Worm (Caenorhabditis elegans): ENCODE data around the gene vab-2.

Gene vab-2

DNA sequence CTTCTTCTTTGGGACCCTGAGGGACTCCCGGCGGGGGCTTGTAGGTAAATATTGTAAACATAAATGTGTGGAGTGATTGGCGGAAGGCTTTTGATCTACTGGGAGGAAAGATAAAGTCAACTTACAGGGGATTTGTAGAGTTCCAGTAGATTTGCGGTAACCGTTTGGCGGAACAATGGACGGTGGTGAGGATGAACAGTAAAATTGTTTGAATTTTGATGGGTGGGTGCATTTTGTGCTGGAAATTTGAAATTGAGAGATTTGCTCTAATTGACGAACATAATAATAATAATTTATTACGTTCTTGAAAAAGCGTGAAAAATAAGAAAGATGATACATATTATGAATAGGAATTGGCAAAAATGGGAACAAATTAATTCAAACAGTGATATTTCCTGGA, at the start of gene vab-2:
TSS of gene vab-2 (minus strand) at position 238 of the 400 bp plus-strand sequence.
- TF ChIP-seq R02D3.7 (tag; optimal IDR thresholded peaks at IDR 0.05) (no peak), nhr-28 (tag; optimal IDR thresholded peaks at IDR 0.05) (no peak), ceh-9 (tag; optimal IDR thresholded peaks at IDR 0.05) (no peak), snpc-4 (tag; optimal IDR thresholded peaks at IDR 0.05) (no peak), lin-39 (tag; optimal IDR thresholded peaks at IDR 0.05) (no peak), sea-2 (GFP tag; optimal IDR thresholded peaks at IDR 0.05) (no peak), elt-3 (tag; optimal IDR thresholded peaks at IDR 0.05) (no peak), nhr-76 (tag; optimal IDR thresholded peaks at IDR 0.05) (no peak), fos-1 (tag; optimal IDR thresholded peaks at IDR 0.05) (no peak), zag-1 (tag; optimal IDR thresholded peaks at IDR 0.05) (no peak), nhr-77 (tag; optimal IDR thresholded peaks at IDR 0.05) (no peak)

DNA sequence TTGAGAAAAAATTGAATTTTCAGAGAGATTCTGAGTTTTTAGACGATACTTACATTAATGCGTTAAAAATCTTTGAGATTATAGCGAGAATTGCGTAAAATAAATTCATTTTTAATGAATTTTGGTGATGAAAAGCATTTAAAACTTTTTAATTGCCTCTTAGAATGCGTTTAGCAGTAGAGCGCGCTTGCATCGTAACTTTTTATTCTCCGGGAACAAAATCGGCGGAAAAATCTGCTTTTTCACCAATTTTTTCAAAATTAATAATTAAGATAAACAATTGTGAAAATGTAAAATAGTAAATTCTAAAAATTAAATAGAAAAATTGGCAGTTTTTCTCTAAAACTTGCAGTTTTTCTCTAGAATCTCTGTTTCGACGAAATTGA, 48.6 kb upstream of the vab-2 start:
- TF ChIP-seq skn-1 (tag; optimal IDR thresholded peaks at IDR 0.05) (no peak), sea-2 (GFP tag; optimal IDR thresholded peaks at IDR 0.05) (no peak), elt-2 (tag; optimal IDR thresholded peaks at IDR 0.05) (no peak), ceh-9 (tag; optimal IDR thresholded peaks at IDR 0.05) (no peak), unc-62 (GFP tag; optimal IDR thresholded peaks at IDR 0.05) (no peak), fkh-2 (tag; optimal IDR thresholded peaks at IDR 0.05) (no peak), fkh-10 (GFP tag; optimal IDR thresholded peaks at IDR 0.05) (no peak), mdl-1 (tag; optimal IDR thresholded peaks at IDR 0.05) (no peak), nhr-77 (tag; optimal IDR thresholded peaks at IDR 0.05) (no peak), jun-1 (tag; optimal IDR thresholded peaks at IDR 0.05) (no peak), nhr-23 (tag; optimal IDR thresholded peaks at IDR 0.05) (no peak), ztf-11 (tag; optimal IDR thresholded peaks at IDR 0.05) (no peak), lin-39 (tag; optimal IDR thresholded peaks at IDR 0.05) (no peak), zag-1 (tag; optimal IDR thresholded peaks at IDR 0.05) (no peak), nhr-28 (tag; optimal IDR thresholded peaks at IDR 0.05) (no peak), snpc-4 (tag; optimal IDR thresholded peaks at IDR 0.05) (no peak), ceh-28 (tag; optimal IDR thresholded peaks at IDR 0.05) (no peak), lin-15B (tag; optimal IDR thresholded peaks at IDR 0.05) (no peak)

DNA sequence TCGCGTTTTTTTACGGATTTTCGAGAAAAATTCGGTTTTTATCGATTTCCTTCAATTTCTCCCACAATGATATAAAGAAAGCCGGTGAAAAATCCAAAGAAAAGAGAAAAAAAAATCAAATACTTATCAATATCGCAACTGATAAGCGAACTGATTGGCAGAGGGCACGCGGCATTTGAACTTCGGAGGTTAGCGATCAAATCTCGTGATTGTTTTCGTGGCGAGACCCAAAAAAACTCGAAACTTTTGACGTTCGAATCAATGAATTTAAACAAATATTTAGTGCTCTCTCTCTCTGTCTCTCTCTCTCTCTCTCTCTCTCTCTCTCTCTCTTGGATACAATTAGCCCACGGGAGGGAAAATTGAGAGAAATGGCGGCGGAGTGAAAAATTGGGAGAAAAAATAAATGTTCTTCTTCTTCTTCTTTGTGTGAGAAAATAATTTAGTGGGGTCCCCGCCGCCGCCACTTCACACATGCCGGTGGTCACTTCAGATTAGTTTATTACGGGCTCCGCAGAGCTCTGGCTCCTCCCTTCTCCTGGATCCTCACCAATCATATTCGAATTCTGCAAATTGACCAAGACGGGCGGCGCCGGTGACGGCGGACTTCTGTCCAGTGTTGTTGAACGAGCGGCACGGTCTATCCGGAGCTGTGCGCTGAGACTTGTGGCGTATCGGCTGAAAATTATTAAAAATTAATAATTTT, 48.1 kb upstream of the vab-2 start:
- TF ChIP-seq lsy-12 (tag; optimal IDR thresholded peaks at IDR 0.05) (no peak), lin-15B (tag; optimal IDR thresholded peaks at IDR 0.05) (peak; percentile 12), pha-4 (tag; optimal IDR thresholded peaks at IDR 0.05) (peak; percentile 57), nhr-11 (tag; optimal IDR thresholded peaks at IDR 0.05) (no peak), aly-2 (tag; optimal IDR thresholded peaks at IDR 0.05) (no peak), ama-1 (optimal IDR thresholded peaks at IDR 0.05) (no peak), nhr-28 (tag; optimal IDR thresholded peaks at IDR 0.05) (no peak), egl-5 (tag; optimal IDR thresholded peaks at IDR 0.05) (no peak), snpc-4 (tag; optimal IDR thresholded peaks at IDR 0.05) (no peak), nhr-77 (tag; optimal IDR thresholded peaks at IDR 0.05) (no peak), tbx-2 (tag; optimal IDR thresholded peaks at IDR 0.05) (no peak), mdl-1 (tag; optimal IDR thresholded peaks at IDR 0.05) (no peak), ZK546.5 (tag; optimal IDR thresholded peaks at IDR 0.05) (no peak), jun-1 (tag; optimal IDR thresholded peaks at IDR 0.05) (no peak), elt-1 (tag; optimal IDR thresholded peaks at IDR 0.05) (no peak), elt-2 (tag; optimal IDR thresholded peaks at IDR 0.05) (peak; percentile 82), ztf-11 (tag; optimal IDR thresholded peaks at IDR 0.05) (no peak), pqm-1 (tag; optimal IDR thresholded peaks at IDR 0.05) (no peak), unc-62 (GFP tag; optimal IDR thresholded peaks at IDR 0.05) (no peak), nhr-23 (tag; optimal IDR thresholded peaks at IDR 0.05) (no peak), nhr-76 (tag; optimal IDR thresholded peaks at IDR 0.05) (no peak), fos-1 (tag; optimal IDR thresholded peaks at IDR 0.05) (no peak), elt-3 (tag; optimal IDR thresholded peaks at IDR 0.05) (no peak)

DNA sequence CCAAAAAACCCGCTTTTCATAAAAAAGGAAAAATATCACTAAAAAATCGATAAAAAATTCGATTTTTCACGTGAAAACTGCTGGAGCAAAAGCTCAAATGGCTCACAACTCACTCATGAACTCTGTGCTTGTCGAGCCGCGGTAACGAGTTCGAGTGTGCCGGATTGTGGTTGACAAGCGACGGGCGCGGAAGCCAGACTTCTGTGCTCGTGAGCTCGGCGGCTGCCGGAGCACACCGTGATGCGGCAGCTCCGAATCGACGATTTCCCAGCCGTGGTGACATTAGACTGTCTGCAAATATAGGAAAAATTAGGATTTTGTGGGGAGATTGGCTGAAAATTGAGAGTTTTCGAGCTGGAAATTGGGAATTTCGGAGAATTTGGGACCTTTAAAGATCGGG, 46.2 kb upstream of the vab-2 start:
- TF ChIP-seq lsy-12 (tag; optimal IDR thresholded peaks at IDR 0.05) (no peak), nhr-12 (tag; optimal IDR thresholded peaks at IDR 0.05) (no peak), egl-5 (tag; optimal IDR thresholded peaks at IDR 0.05) (no peak), R02D3.7 (tag; optimal IDR thresholded peaks at IDR 0.05) (no peak), nhr-67 (tag; optimal IDR thresholded peaks at IDR 0.05) (no peak), nhr-11 (tag; optimal IDR thresholded peaks at IDR 0.05) (no peak), ceh-9 (tag; optimal IDR thresholded peaks at IDR 0.05) (no peak), nhr-77 (tag; optimal IDR thresholded peaks at IDR 0.05) (no peak), ZK546.5 (tag; optimal IDR thresholded peaks at IDR 0.05) (no peak), ceh-28 (tag; optimal IDR thresholded peaks at IDR 0.05) (no peak), hmg-11 (tag; optimal IDR thresholded peaks at IDR 0.05) (no peak), elt-3 (tag; optimal IDR thresholded peaks at IDR 0.05) (no peak), lin-39 (tag; optimal IDR thresholded peaks at IDR 0.05) (no peak), nhr-76 (tag; optimal IDR thresholded peaks at IDR 0.05) (no peak)

Measured in whole organism, L3 larva.